Fruit fly (Drosophila melanogaster) S2 (cell line): ENCODE results near the gene CG4098.

Experiments
- CG8478 ChIP-seq: fragments of >200 bp; optimal IDR thresholded peaks from 2 replicates; lab custom pipeline; 2018
- CTCF ChIP-seq, 2 experiments: fragments of >200 bp; optimal IDR thresholded peaks; 2 replicates each; lab custom pipeline; 2018

DNA sequence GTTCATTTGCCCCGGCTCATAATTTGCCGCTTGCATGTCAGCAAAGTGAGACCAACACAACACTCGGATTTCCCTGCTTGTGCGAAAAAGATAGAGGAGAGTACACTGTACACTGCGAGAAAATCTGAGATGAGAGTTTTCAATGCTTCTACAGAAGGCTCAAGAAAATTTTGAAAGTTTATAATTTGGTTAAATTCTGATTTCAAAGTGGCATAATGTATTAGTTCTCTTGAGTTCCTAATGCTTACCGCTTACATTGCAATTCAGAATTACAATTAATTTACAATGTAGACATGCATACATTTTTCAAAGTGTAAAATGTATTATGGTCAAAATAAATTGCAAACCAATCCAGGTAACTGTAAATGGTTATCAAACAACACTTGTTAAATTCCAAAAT is 33.8 kb upstream of the CG4098 start:
- no peak for TF ChIP-seq CG8478 (lab: Kevin White, UChicago)
- no peak for TF ChIP-seq CTCF (optimal IDR thresholded peaks at IDR 0.05; lab: Kevin White, UChicago)
